Worm (Caenorhabditis elegans): ENCODE results near the gene Y77E11A.16.

DNA sequence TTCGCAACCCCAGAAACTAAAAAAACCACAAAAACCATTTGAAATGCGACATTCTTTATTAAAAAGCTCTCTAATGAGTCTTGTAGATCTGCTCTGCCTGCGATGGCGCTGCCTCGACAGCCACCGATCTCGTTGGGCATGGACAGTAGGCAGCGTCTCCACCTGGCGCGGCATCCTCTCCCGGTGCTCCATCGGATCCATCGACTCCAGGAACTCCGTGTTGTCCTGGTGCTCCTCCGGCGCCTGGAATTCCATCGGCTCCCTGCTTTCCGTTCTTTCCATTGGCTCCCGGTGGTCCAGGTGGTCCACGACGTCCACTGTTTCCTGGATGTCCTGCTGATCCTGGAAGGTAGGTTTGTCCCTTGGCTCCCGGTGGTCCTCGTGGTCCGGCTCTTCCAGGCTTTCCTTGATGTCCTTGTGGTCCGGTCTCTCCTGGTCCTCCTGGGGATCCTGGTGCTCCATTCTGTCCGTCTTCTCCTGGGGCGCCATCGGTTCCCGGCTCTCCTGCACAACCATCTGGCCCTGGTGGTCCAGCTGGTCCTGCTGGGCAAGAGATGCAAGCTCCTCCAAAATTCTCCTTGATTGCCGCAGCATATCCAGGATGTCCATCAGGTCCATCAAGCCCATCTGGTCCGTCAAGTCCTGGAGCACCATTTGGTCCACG is 25.3 kb upstream of the Y77E11A.16 start:
- TF ChIP-seq nhr-77 (tag; optimal IDR thresholded peaks at IDR 0.05) (no peak), ama-1 (optimal IDR thresholded peaks at IDR 0.05) (no peak), aly-2 (tag; optimal IDR thresholded peaks at IDR 0.05) (no peak), snpc-4 (tag; optimal IDR thresholded peaks at IDR 0.05) (no peak)
